Fruit fly (Drosophila melanogaster): ENCODE measurements around the gene Ugt307A1.

Gene Ugt307A1

dm6 chr2L:7056189-7056926, 11.4 kb upstream of the Ugt307A1 start, which contains the start of gene Mnn1 (continued):
- TF ChIP-seq pan (optimal IDR thresholded peaks at IDR 0.05) (no peak), pan (GFP tag; optimal IDR thresholded peaks at IDR 0.05 in 1 of 2, IDR thresholded peaks at IDR 0.05 in 1 of 2) (peak in 1 of 2 experiments; percentile 33), CG3407 (GFP tag; optimal IDR thresholded peaks at IDR 0.05) (no peak), esg (GFP tag; conservative IDR thresholded peaks at IDR 0.05) (no peak), Sox102F (GFP tag; optimal IDR thresholded peaks at IDR 0.05) (no peak), CG18476 (GFP tag; optimal IDR thresholded peaks at IDR 0.05) (no peak), stc (GFP tag; IDR thresholded peaks at IDR 0.05) (no peak), eyg (GFP tag; optimal IDR thresholded peaks at IDR 0.05) (no peak), Bdp1 (GFP tag; optimal IDR thresholded peaks at IDR 0.05) (peak; percentile 17), az2 (GFP tag; optimal IDR thresholded peaks at IDR 0.05) (peak; percentile 31), gcm2 (GFP tag; optimal IDR thresholded peaks at IDR 0.05) (no peak), mld (GFP tag; IDR thresholded peaks at IDR 0.05; ENCODE audit: partially characterized antibody) (no peak), Nf-YA (GFP tag; IDR thresholded peaks at IDR 0.05) (no peak), CG6654 (GFP tag; optimal IDR thresholded peaks at IDR 0.05) (no peak), Atf6 (GFP tag; IDR thresholded peaks at IDR 0.05) (0 out of 2 replicates have a peak, but pooled peaks have one; percentile 38), dm (GFP tag; optimal IDR thresholded peaks at IDR 0.05) (peak; percentile 97), CG10274 (GFP tag; optimal IDR thresholded peaks at IDR 0.05) (no peak), CG10209 (GFP tag; optimal IDR thresholded peaks at IDR 0.05) (peak; percentile 33), row (GFP tag; IDR thresholded peaks at IDR 0.05) (peak; percentile 16; the same call in 1 of the 3 replicates), CG8478 (optimal IDR thresholded peaks at IDR 0.05) (no peak), Ssrp (tag; optimal IDR thresholded peaks at IDR 0.05) (no peak), sens-2 (GFP tag; IDR thresholded peaks at IDR 0.05) (no peak), chm (GFP tag; IDR thresholded peaks at IDR 0.05) (no peak), CG15601 (tag; optimal IDR thresholded peaks at IDR 0.05) (peak; percentile 13), Sox100B (GFP tag; optimal IDR thresholded peaks at IDR 0.05) (no peak), nau (GFP tag; optimal IDR thresholded peaks at IDR 0.05) (no peak), tna (GFP tag; IDR thresholded peaks at IDR 0.05; ENCODE audit: partially characterized antibody) (peak; percentile 26; the same call in 1 of the 2 replicates), CG3281 (GFP tag; optimal IDR thresholded peaks at IDR 0.05) (peak; percentile 32), Dad (GFP tag; optimal IDR thresholded peaks at IDR 0.05) (peak; percentile 53), Doc2 (GFP tag; IDR thresholded peaks at IDR 0.05) (no peak), tll (GFP tag; optimal IDR thresholded peaks at IDR 0.05) (peak in 1 of 2 experiments; percentile 49), sqz (GFP tag; optimal IDR thresholded peaks at IDR 0.05) (peak; percentile 93), CrebB (tag; optimal IDR thresholded peaks at IDR 0.05) (peak; percentile 30), slbo (GFP tag; IDR thresholded peaks at IDR 0.05) (peak; percentile 56), trem (tag; optimal IDR thresholded peaks at IDR 0.05) (peak; percentile 69), toy (GFP tag; IDR thresholded peaks at IDR 0.05) (no peak), Hmr (GFP tag; optimal IDR thresholded peaks at IDR 0.05) (no peak), corto (GFP tag; optimal IDR thresholded peaks at IDR 0.05) (no peak), repo (GFP tag; optimal IDR thresholded peaks at IDR 0.05) (no peak)

dm6 chr2L:7060751-7061150, 7.0 kb upstream of the Ugt307A1 start, which contains the start of gene Mst27D:
Mst27D (minus strand) TSS chr2L:7060851.
- TF ChIP-seq hbn (GFP tag; IDR thresholded peaks at IDR 0.05; ENCODE audit: partially characterized antibody) (no peak), CHES-1-like (GFP tag; optimal IDR thresholded peaks at IDR 0.05) (no peak), Deaf1 (tag; optimal IDR thresholded peaks at IDR 0.05) (no peak), ab (GFP tag; optimal IDR thresholded peaks at IDR 0.05) (no peak), Dll (GFP tag; IDR thresholded peaks at IDR 0.05; ENCODE audit: partially characterized antibody) (no peak), Gsc (GFP tag; IDR thresholded peaks at IDR 0.05) (no peak), CG6813 (GFP tag; optimal IDR thresholded peaks at IDR 0.05) (no peak), scrt (GFP tag; optimal IDR thresholded peaks at IDR 0.05) (no peak), HLH54F (GFP tag; optimal IDR thresholded peaks at IDR 0.05) (no peak), sim (GFP tag; IDR thresholded peaks at IDR 0.05) (no peak), Adf1 (GFP tag; IDR thresholded peaks at IDR 0.05) (no peak), chif (GFP tag; optimal IDR thresholded peaks at IDR 0.05) (no peak)
